Fruit fly (Drosophila melanogaster): Measurements from ENCODE around the gene Acp95EF.
A peak's percentile ranks its signal among the peaks of the same experiment; 100 is the strongest.

The Acp95EF gene

dm6 chr3R:24203426-24203825 lies 25.3 kb upstream of the Acp95EF start:
- TF ChIP-seq kah (GFP tag; optimal IDR thresholded peaks at IDR 0.05): no peak
- no peak for TF ChIP-seq CG14441 (GFP tag; IDR thresholded peaks at IDR 0.05)
- no peak for TF ChIP-seq Camta (GFP tag; optimal IDR thresholded peaks at IDR 0.05)
- TF ChIP-seq ap (GFP tag; IDR thresholded peaks at IDR 0.05): no peak
- no peak for TF ChIP-seq unc-4 (GFP tag; IDR thresholded peaks at IDR 0.05; ENCODE audit: partially characterized antibody)
- no peak for TF ChIP-seq BtbVII (GFP tag; optimal IDR thresholded peaks at IDR 0.05)
- no peak for TF ChIP-seq CG42726 (GFP tag; IDR thresholded peaks at IDR 0.05; ENCODE audit: partially characterized antibody)
- no peak for TF ChIP-seq CkIIα-i1 (GFP tag; IDR thresholded peaks at IDR 0.05)
- no peak for TF ChIP-seq CG11695 (GFP tag; IDR thresholded peaks at IDR 0.05)
- peak; percentile 2 for TF ChIP-seq CG4820 (GFP tag; optimal IDR thresholded peaks at IDR 0.05)
- TF ChIP-seq chinmo (GFP tag; IDR thresholded peaks at IDR 0.05; ENCODE audit: partially characterized antibody): 0 out of 4 replicates have a peak, but pooled peaks have one; percentile 27
- peak; percentile 21 for TF ChIP-seq az2 (GFP tag; optimal IDR thresholded peaks at IDR 0.05)
- peak; percentile 19 to 67 for TF ChIP-seq bsh (GFP tag; optimal IDR thresholded peaks at IDR 0.05)
- no peak for TF ChIP-seq da (GFP tag; optimal IDR thresholded peaks at IDR 0.05)
- peak; percentile 31 for TF ChIP-seq CG17359 (tag; optimal IDR thresholded peaks at IDR 0.05)
- no peak for TF ChIP-seq her (GFP tag; optimal IDR thresholded peaks at IDR 0.05)
- TF ChIP-seq bab2 (GFP tag; optimal IDR thresholded peaks at IDR 0.05): no peak
- TF ChIP-seq CG31441 (GFP tag; IDR thresholded peaks at IDR 0.05): peak; percentile 55
- TF ChIP-seq Sin3A (optimal IDR thresholded peaks at IDR 0.05): no peak
- TF ChIP-seq zen2 (GFP tag; IDR thresholded peaks at IDR 0.05; ENCODE audit: partially characterized antibody): no peak
- 0 out of 2 replicates have a peak, but pooled peaks have one; percentile 11 for TF ChIP-seq HLH3B (GFP tag; IDR thresholded peaks at IDR 0.05)
- TF ChIP-seq CG2129 (GFP tag; IDR thresholded peaks at IDR 0.05; ENCODE audit: partially characterized antibody): no peak
- no peak for TF ChIP-seq wek (GFP tag; optimal IDR thresholded peaks at IDR 0.05)
- peak; percentile 4 for TF ChIP-seq CG10209 (GFP tag; optimal IDR thresholded peaks at IDR 0.05)
- no peak for TF ChIP-seq gt (GFP tag; IDR thresholded peaks at IDR 0.05)
- TF ChIP-seq nmo (GFP tag; optimal IDR thresholded peaks at IDR 0.05): peak; percentile 35
- TF ChIP-seq sna (GFP tag; IDR thresholded peaks at IDR 0.05; ENCODE audit: partially characterized antibody): no peak
- no peak for TF ChIP-seq CG1603 (tag; optimal IDR thresholded peaks at IDR 0.05)
- TF ChIP-seq lbe (GFP tag; optimal IDR thresholded peaks at IDR 0.05): peak; percentile 69
- TF ChIP-seq CG7839 (tag; optimal IDR thresholded peaks at IDR 0.05): no peak
- TF ChIP-seq Dp (GFP tag; optimal IDR thresholded peaks at IDR 0.05): no peak
- TF ChIP-seq sima (GFP tag; optimal IDR thresholded peaks at IDR 0.05): no peak
- TF ChIP-seq Bgb (GFP tag; IDR thresholded peaks at IDR 0.05; ENCODE audit: partially characterized antibody): no peak
- no peak for TF ChIP-seq Scr (GFP tag; IDR thresholded peaks at IDR 0.05; ENCODE audit: partially characterized antibody)
- TF ChIP-seq CG30403 (GFP tag; optimal IDR thresholded peaks at IDR 0.05): no peak
- TF ChIP-seq CG5953 (GFP tag; IDR thresholded peaks at IDR 0.05): 0 out of 2 replicates have a peak, but pooled peaks have one; percentile 3
- TF ChIP-seq CG30020 (tag; optimal IDR thresholded peaks at IDR 0.05): no peak
- peak; percentile 67 for TF ChIP-seq sens (GFP tag)
- TF ChIP-seq CG10979 (tag; optimal IDR thresholded peaks at IDR 0.05): peak; percentile 10
- TF ChIP-seq CG8281 (tag; optimal IDR thresholded peaks at IDR 0.05): no peak
- TF ChIP-seq sisA (GFP tag; IDR thresholded peaks at IDR 0.05): no peak
- TF ChIP-seq CG17829 (tag; optimal IDR thresholded peaks at IDR 0.05): no peak
- no peak for TF ChIP-seq CG13123 (GFP tag; optimal IDR thresholded peaks at IDR 0.05)
- TF ChIP-seq aop (GFP tag; IDR thresholded peaks at IDR 0.05): no peak
- no peak for TF ChIP-seq CG43689 (GFP tag; IDR thresholded peaks at IDR 0.05)
- TF ChIP-seq CG2875 (GFP tag; optimal IDR thresholded peaks at IDR 0.05): peak; percentile 15
- no peak for TF ChIP-seq klu (GFP tag; IDR thresholded peaks at IDR 0.05)
- peak; percentile 24 for TF ChIP-seq Xbp1 (GFP tag; optimal IDR thresholded peaks at IDR 0.05)
- no peak for TF ChIP-seq CoRest (tag; optimal IDR thresholded peaks at IDR 0.05)
- peak; percentile 23 for TF ChIP-seq ATbp (GFP tag; optimal IDR thresholded peaks at IDR 0.05)
- TF ChIP-seq CG17328 (GFP tag; IDR thresholded peaks at IDR 0.05): peak; percentile 29

Data from whole organism, embryonic.